Worm (Caenorhabditis elegans) whole organism, L2 larva: Measurements from ENCODE around the gene C49C8.5.

Experiments
- ama-1 ChIP-seq: fragments of 150-350 bp; optimal IDR thresholded peaks from 2 replicates; lab custom pipeline; 2018; ENCODE audit warnings: inconsistent platforms
- nhr-10 ChIP-seq: sonication (generic microtip); optimal IDR thresholded peaks from 2 replicates; lab custom pipeline; 2017; ENCODE audit warnings: missing biosample characterization, missing genetic modification characterization

DNA sequence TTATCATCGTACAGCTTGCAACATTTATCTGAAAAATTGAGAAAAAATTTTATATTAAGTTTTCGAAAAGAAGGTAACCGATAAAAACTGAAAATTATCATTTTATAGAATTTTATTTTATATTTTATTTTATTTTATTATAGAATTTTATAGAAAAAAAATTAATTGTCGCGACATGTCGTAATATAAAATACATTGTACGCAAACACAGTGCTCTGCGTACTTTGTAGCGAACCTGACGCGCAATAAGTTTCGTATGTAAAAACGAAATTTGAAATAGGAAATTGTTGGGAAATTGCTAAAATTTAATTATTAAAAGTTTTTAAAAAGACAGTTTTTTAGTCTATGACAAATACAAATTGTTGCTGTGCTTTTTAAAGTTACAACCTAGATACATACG lies 38.0 kb upstream of the C49C8.5 start, which contains the start of the genes hst-1 and ints-6:
- TF ChIP-seq ama-1 (lab: Kevin White, UChicago) = no peak
- TF ChIP-seq nhr-10 (tag; lab: Kevin White, UChicago) = no peak
